Worm (Caenorhabditis elegans): Measurements from ENCODE around the gene ascc-1.

ce11 chrII:91419-91818, 33.9 kb downstream of the ascc-1 start, which contains the start of gene mcat-1:
- no peak for TF ChIP-seq saeg-2 (GFP tag; IDR thresholded peaks at IDR 0.05)
- TF ChIP-seq nhr-10 (tag; optimal IDR thresholded peaks at IDR 0.05): no peak
- no peak for TF ChIP-seq nhr-28 (tag; optimal IDR thresholded peaks at IDR 0.05)
- no peak for TF ChIP-seq ceh-82 (tag; optimal IDR thresholded peaks at IDR 0.05)
- TF ChIP-seq pqm-1 (tag; optimal IDR thresholded peaks at IDR 0.05): no peak

Measured in whole organism, L4 larva.